Fruit fly (Drosophila melanogaster) whole organism, embryonic: Measurements from ENCODE around the gene Jhbp1.

ENCODE experiments used
- Aef1 ChIP-seq: fragments of 200-800 bp; sonication (Bioruptor generic); IDR thresholded peaks from 3 replicates; pipeline ENCODE4 v1.3.6; 2022; ENCODE audit warnings: missing biosample characterization, missing genetic modification characterization
- Atf6 ChIP-seq: fragments of 200-800 bp; sonication (Bioruptor generic); IDR thresholded peaks from 2 replicates; pipeline ENCODE4 v1.3.6; 2022; ENCODE audit warnings: missing biosample characterization, missing genetic modification characterization
- Bteb2 ChIP-seq: fragments of 200-800 bp; sonication (Bioruptor generic); optimal IDR thresholded peaks from 2 replicates; lab custom pipeline; 2016; ENCODE audit warnings: missing biosample characterization, missing genetic modification characterization
- CG10979 ChIP-seq: fragments of 200-800 bp; sonication (Bioruptor generic); optimal IDR thresholded peaks from 2 replicates; lab custom pipeline; 2018; ENCODE audit warnings: missing biosample characterization, mild to moderate bottlenecking, missing genetic modification characterization, moderate library complexity
- CG11560 ChIP-seq: fragments of 200-800 bp; sonication (Bioruptor generic); IDR thresholded peaks from 3 replicates; pipeline ENCODE4 v1.3.6; 2022; ENCODE audit warnings: missing biosample characterization, missing genetic modification characterization
- CG12219 ChIP-seq: fragments of 200-800 bp; sonication (Bioruptor generic); optimal IDR thresholded peaks from 3 replicates; lab custom pipeline; 2018; ENCODE audit warnings: missing biosample characterization, mild to moderate bottlenecking, missing genetic modification characterization
- CG13296 ChIP-seq: fragments of 200-800 bp; sonication (Bioruptor generic); optimal IDR thresholded peaks from 3 replicates; lab custom pipeline; 2018; ENCODE audit warnings: missing biosample characterization, mild to moderate bottlenecking, missing genetic modification characterization
- CG13775 ChIP-seq: fragments of 200-800 bp; sonication (Bioruptor generic); optimal IDR thresholded peaks from 3 replicates; lab custom pipeline; 2017; ENCODE audit warnings: missing biosample characterization, mild to moderate bottlenecking, missing genetic modification characterization
- CG14014 ChIP-seq: fragments of 200-800 bp; sonication (Bioruptor generic); IDR thresholded peaks from 2 replicates; pipeline ENCODE4 v1.3.6; 2022; ENCODE audit warnings: missing biosample characterization, missing genetic modification characterization
- CG1603 ChIP-seq: fragments of 200-800 bp; sonication (Bioruptor generic); optimal IDR thresholded peaks from 2 replicates; lab custom pipeline; 2019; ENCODE audit warnings: missing biosample characterization, mild to moderate bottlenecking, missing genetic modification characterization, moderate library complexity
- CG17802 ChIP-seq: fragments of 200-800 bp; sonication (Bioruptor generic); optimal IDR thresholded peaks from 2 replicates; lab custom pipeline; 2018; ENCODE audit warnings: missing biosample characterization, mild to moderate bottlenecking, missing genetic modification characterization, moderate library complexity
- CG2678 ChIP-seq: fragments of 200-800 bp; sonication (Bioruptor generic); optimal IDR thresholded peaks from 3 replicates; lab custom pipeline; 2019; ENCODE audit warnings: missing biosample characterization, mild to moderate bottlenecking, missing genetic modification characterization, moderate library complexity
- CG4707 ChIP-seq: fragments of 200-800 bp; sonication (Bioruptor generic); optimal IDR thresholded peaks from 2 replicates; lab custom pipeline; 2018; ENCODE audit warnings: missing biosample characterization, mild to moderate bottlenecking, missing genetic modification characterization, moderate library complexity
- CG7271 ChIP-seq: fragments of 200-800 bp; sonication (Bioruptor generic); optimal IDR thresholded peaks from 2 replicates; lab custom pipeline; 2018; ENCODE audit warnings: missing biosample characterization, mild to moderate bottlenecking, missing genetic modification characterization, moderate library complexity
- CoRest ChIP-seq: fragments of 200-800 bp; sonication (Bioruptor generic); optimal IDR thresholded peaks from 3 replicates; lab custom pipeline; 2018; ENCODE audit warnings: missing biosample characterization, mild to moderate bottlenecking, missing genetic modification characterization, moderate library complexity
- E2f1 ChIP-seq: fragments of 200-800 bp; sonication (Bioruptor generic); IDR thresholded peaks from 2 replicates; pipeline ENCODE4 v1.3.6; 2022; ENCODE audit warnings: missing biosample characterization, missing genetic modification characterization
- E2f2 ChIP-seq: fragments of 200-800 bp; sonication (Bioruptor generic); IDR thresholded peaks from 2 replicates; pipeline ENCODE4 v1.3.6; 2022; ENCODE audit warnings: missing biosample characterization, missing genetic modification characterization
- ERR ChIP-seq: fragments of 200-800 bp; sonication (Bioruptor generic); optimal IDR thresholded peaks from 2 replicates; lab custom pipeline; 2016; ENCODE audit warnings: missing biosample characterization, missing genetic modification characterization
- Eip74EF ChIP-seq, 2 experiments: fragments of 200-800 bp in 1 of 2; fragments of >200 bp in 1 of 2; sonication (Bioruptor generic) in 1 of 2; optimal IDR thresholded peaks; 2 replicates each; lab custom pipeline; 2017 to 2019; ENCODE audit warnings: missing biosample characterization in 2 of 2, missing genetic modification characterization in 2 of 2, mild to moderate bottlenecking in 1 of 2, moderate library complexity in 1 of 2
- Ets65A ChIP-seq: fragments of 200-800 bp; sonication (Bioruptor generic); peaks from one replicate; lab custom pipeline; 2016; ENCODE audit warnings: missing biosample characterization, missing genetic modification characterization
- Hand ChIP-seq: fragments of 200-800 bp; sonication (Bioruptor generic); optimal IDR thresholded peaks from 2 replicates; lab custom pipeline; 2017; ENCODE audit warnings: mild to moderate bottlenecking, missing biosample characterization, missing genetic modification reagents, missing genetic modification characterization
- HmgD ChIP-seq: fragments of 200-800 bp; sonication (Bioruptor generic); optimal IDR thresholded peaks from 3 replicates; lab custom pipeline; 2016; ENCODE audit warnings: missing biosample characterization, missing genetic modification characterization
- Meics ChIP-seq: fragments of 200-800 bp; sonication (Bioruptor generic); optimal IDR thresholded peaks from 2 replicates; lab custom pipeline; 2017; ENCODE audit warnings: missing biosample characterization, mild to moderate bottlenecking, missing genetic modification characterization
- Myb ChIP-seq: fragments of 200-800 bp; sonication (Bioruptor generic); optimal IDR thresholded peaks from 2 replicates; lab custom pipeline; 2016; ENCODE audit warnings: missing biosample characterization, missing genetic modification characterization
- Optix ChIP-seq: fragments of 200-800 bp; sonication (Bioruptor generic); IDR thresholded peaks from 3 replicates; pipeline ENCODE4 v1.3.6; 2022; ENCODE audit warnings: missing biosample characterization, missing genetic modification characterization
- Taf1 ChIP-seq: fragments of 200-800 bp; sonication (Bioruptor generic); IDR thresholded peaks from 2 replicates; pipeline ENCODE4 v1.3.6; 2022; ENCODE audit warnings: missing biosample characterization, missing genetic modification characterization
- btn ChIP-seq: fragments of 200-800 bp; sonication (Bioruptor generic); optimal IDR thresholded peaks from 2 replicates; lab custom pipeline; 2016; ENCODE audit warnings: missing biosample characterization, missing genetic modification characterization
- caup ChIP-seq: fragments of 200-800 bp; sonication (Bioruptor generic); optimal IDR thresholded peaks from 3 replicates; lab custom pipeline; 2017; ENCODE audit warnings: missing biosample characterization, mild to moderate bottlenecking, missing genetic modification characterization, moderate library complexity; ENCODE audit not compliant: severe bottlenecking
- crc ChIP-seq: fragments of 200-800 bp; sonication (Bioruptor generic); optimal IDR thresholded peaks from 2 replicates; lab custom pipeline; 2016; ENCODE audit warnings: missing biosample characterization, missing genetic modification characterization
- crol ChIP-seq: fragments of 200-800 bp; sonication (Bioruptor generic); IDR thresholded peaks from 2 replicates; pipeline ENCODE4 v1.3.6; 2022; ENCODE audit warnings: missing biosample characterization, missing genetic modification characterization
- cwo ChIP-seq: fragments of 200-800 bp; sonication (Bioruptor generic); optimal IDR thresholded peaks from 3 replicates; lab custom pipeline; 2017; ENCODE audit warnings: missing biosample characterization, missing genetic modification characterization, mild to moderate bottlenecking, moderate library complexity, missing genetic modification reagents
- dan ChIP-seq: fragments of 200-800 bp; sonication (Bioruptor generic); IDR thresholded peaks from 2 replicates; pipeline ENCODE4 v1.3.6; 2022; ENCODE audit warnings: missing biosample characterization, missing genetic modification characterization
- dati ChIP-seq: fragments of 200-800 bp; sonication (Bioruptor generic); IDR thresholded peaks from 2 replicates; pipeline ENCODE4 v1.3.6; 2022; ENCODE audit warnings: missing biosample characterization, missing genetic modification characterization
- dimm ChIP-seq: fragments of 200-800 bp; sonication (Bioruptor generic); IDR thresholded peaks from 2 replicates; pipeline ENCODE4 v1.3.6; 2022; ENCODE audit warnings: missing biosample characterization, missing genetic modification characterization
- esg ChIP-seq: fragments of 200-800 bp; sonication (Bioruptor generic); conservative IDR thresholded peaks from 2 replicates; pipeline ENCODE4 v1.3.6; 2022; ENCODE audit warnings: missing biosample characterization, missing genetic modification characterization
- eyg ChIP-seq: fragments of 200-800 bp; sonication (Bioruptor generic); optimal IDR thresholded peaks from 3 replicates; lab custom pipeline; 2016; ENCODE audit warnings: missing biosample characterization, missing genetic modification characterization
- lola ChIP-seq, 3 experiments: fragments of >200 bp in 2 of 3; fragments of 200-800 bp in 1 of 3; sonication (Bioruptor generic) in 1 of 3; optimal IDR thresholded peaks; 2 replicates each; lab custom pipeline; 2017 to 2019; ENCODE audit warnings: missing biosample characterization in 3 of 3, missing genetic modification characterization in 3 of 3, mild to moderate bottlenecking in 1 of 3, moderate library complexity in 1 of 3
- lov ChIP-seq, 2 experiments: fragments of 200-800 bp in 1 of 2; fragments of >200 bp in 1 of 2; sonication (Bioruptor generic) in 1 of 2; IDR thresholded peaks in 1 of 2; optimal IDR thresholded peaks in 1 of 2; 2 replicates in 1 of 2; 3 replicates in 1 of 2; pipeline versions ENCODE4 v1.3.6 to Lab custom; 2017 to 2022; ENCODE audit warnings: missing biosample characterization in 1 of 2, missing genetic modification characterization in 1 of 2
- onecut ChIP-seq: fragments of 200-800 bp; sonication (Bioruptor generic); IDR thresholded peaks from 2 replicates; pipeline ENCODE4 v1.3.6; 2022; ENCODE audit warnings: missing biosample characterization, missing genetic modification characterization
- phol ChIP-seq: fragments of 200-800 bp; sonication (Bioruptor generic); optimal IDR thresholded peaks from 3 replicates; lab custom pipeline; 2018; ENCODE audit warnings: missing biosample characterization, mild to moderate bottlenecking, missing genetic modification characterization, moderate library complexity
- pzg ChIP-seq: fragments of 200-800 bp; sonication (Bioruptor generic); optimal IDR thresholded peaks from 3 replicates; lab custom pipeline; 2018; ENCODE audit warnings: missing biosample characterization, mild to moderate bottlenecking, missing genetic modification characterization, moderate library complexity
- row ChIP-seq: fragments of 200-800 bp; sonication (Bioruptor generic); IDR thresholded peaks from 3 replicates; pipeline ENCODE4 v1.3.6; 2022; ENCODE audit warnings: missing biosample characterization, missing genetic modification characterization
- sens ChIP-seq: fragments of 200-800 bp; sonication (Bioruptor generic); peaks from one replicate; lab custom pipeline; 2016; ENCODE audit warnings: missing biosample characterization, missing genetic modification characterization
- seq ChIP-seq: fragments of 200-800 bp; sonication (Bioruptor generic); IDR thresholded peaks from 2 replicates; pipeline ENCODE4 v1.3.6; 2022; ENCODE audit warnings: missing biosample characterization, missing genetic modification characterization
- so ChIP-seq: fragments of 200-800 bp; sonication (Bioruptor generic); IDR thresholded peaks from 3 replicates; pipeline ENCODE4 v1.3.6; 2022; ENCODE audit warnings: missing biosample characterization, missing genetic modification characterization
- tio ChIP-seq: fragments of 200-800 bp; sonication (Bioruptor generic); optimal IDR thresholded peaks from 2 replicates; lab custom pipeline; 2017; ENCODE audit warnings: missing biosample characterization, missing genetic modification characterization, inconsistent platforms
- ttk ChIP-seq: fragments of 200-800 bp; sonication (Bioruptor generic); IDR thresholded peaks from 2 replicates; pipeline ENCODE4 v2.1.2; 2022; ENCODE audit warnings: missing biosample characterization, missing genetic modification characterization
- vnd ChIP-seq: fragments of 200-800 bp; sonication (Bioruptor generic); IDR thresholded peaks from 3 replicates; pipeline ENCODE4 v1.3.6; 2022; ENCODE audit warnings: missing biosample characterization, missing genetic modification characterization; ENCODE audit not compliant: partially characterized antibody
- wdn ChIP-seq: fragments of 200-800 bp; sonication (Bioruptor generic); IDR thresholded peaks from 2 replicates; pipeline ENCODE4 v1.3.6; 2022; ENCODE audit warnings: missing biosample characterization, missing genetic modification characterization

Jhbp1 gene

dm6 chr3R:4974514-4975314 lies 9.5 kb downstream of the Jhbp1 start (continued):
- TF ChIP-seq CG13296 (GFP tag; lab: Kevin White, UChicago) (no peak), eyg (GFP tag; lab: Kevin White, UChicago) (no peak), lola (GFP tag; optimal IDR thresholded peaks at IDR 0.05; lab: Kevin White, UChicago) (peak in 1 of 3 experiments; percentile 49), CG7271 (tag; lab: Kevin White, UChicago) (no peak), CG2678 (tag; lab: Kevin White, UChicago) (no peak), Ets65A (GFP tag; lab: Kevin White, UChicago) (peak; percentile 86), CG11560 (no peak), Bteb2 (no peak), CG10979 (tag; lab: Kevin White, UChicago) (peak; percentile 12), Hand (no peak), tio (GFP tag; lab: Kevin White, UChicago) (no peak), E2f1 (GFP tag; lab: Robert Waterston, UW) (no peak), sens (GFP tag; lab: Kevin White, UChicago) (peak; percentile 91), Optix (GFP tag; lab: Robert Waterston, UW) (no peak), E2f2 (GFP tag; lab: Robert Waterston, UW) (no peak), dimm (no peak), crol (no peak), caup (peak; percentile 12), lov (optimal IDR thresholded peaks at IDR 0.05; lab: Kevin White, UChicago) (no peak), lov (GFP tag; IDR thresholded peaks at IDR 0.05; lab: Robert Waterston, UW) (0 out of 3 replicates have a peak, but pooled peaks have one; percentile 44), Atf6 (no peak), dan (GFP tag; lab: Robert Waterston, UW) (no peak), CG17802 (tag; lab: Kevin White, UChicago) (no peak), vnd (no peak), ttk (GFP tag; lab: Robert Waterston, UW) (no peak), row (GFP tag; lab: Robert Waterston, UW) (peak; percentile 43; the same call in 2 of the 3 replicates), CG13775 (GFP tag; lab: Kevin White, UChicago) (peak; percentile 14), ERR (GFP tag; lab: Kevin White, UChicago) (no peak), CoRest (tag; lab: Kevin White, UChicago) (peak; percentile 14), Taf1 (GFP tag; lab: Robert Waterston, UW) (no peak), CG14014 (0 out of 2 replicates have a peak, but pooled peaks have one; percentile 30), cwo (GFP tag; lab: Kevin White, UChicago) (no peak), onecut (GFP tag; lab: Robert Waterston, UW) (no peak), crc (no peak), Meics (GFP tag; lab: Kevin White, UChicago) (no peak), phol (tag; lab: Kevin White, UChicago) (peak; percentile 27), Myb (GFP tag; lab: Kevin White, UChicago) (peak; percentile 14), CG1603 (peak; percentile 2), HmgD (peak; percentile 11), seq (GFP tag; lab: Robert Waterston, UW) (no peak), CG12219 (GFP tag; lab: Kevin White, UChicago) (no peak), Eip74EF (GFP tag; optimal IDR thresholded peaks at IDR 0.05; lab: Kevin White, UChicago) (no peak), CG4707 (GFP tag; lab: Kevin White, UChicago) (peak; percentile 13), btn (GFP tag; lab: Kevin White, UChicago) (no peak), dati (GFP tag; lab: Robert Waterston, UW) (no peak), wdn (no peak), pzg (GFP tag; lab: Kevin White, UChicago) (no peak), so (no peak), Aef1 (GFP tag; lab: Robert Waterston, UW) (no peak), esg (no peak)
